Worm (Caenorhabditis elegans) whole organism, mixed stage, embryonic: ENCODE results near the gene ptr-8.

Experiments used
- M03D4.4 ChIP-seq: sonication (generic microtip); optimal IDR thresholded peaks from 2 replicates; lab custom pipeline; 2017; ENCODE audit warnings: mild to moderate bottlenecking, missing genetic modification characterization, missing compliant biosample characterization
- bed-3 ChIP-seq: fragments of 200-800 bp; sonication (Bioruptor generic); optimal IDR thresholded peaks from 3 replicates; lab custom pipeline; 2018; ENCODE audit warnings: mild to moderate bottlenecking, missing genetic modification characterization, moderate library complexity, missing compliant biosample characterization
- blmp-1 ChIP-seq: fragments of 150-350 bp; optimal IDR thresholded peaks from 2 replicates; lab custom pipeline; 2014; ENCODE audit warnings: missing biosample characterization, missing genetic modification characterization
- ceh-39 ChIP-seq: fragments of 150-350 bp; optimal IDR thresholded peaks from 2 replicates; lab custom pipeline; 2014; ENCODE audit warnings: missing biosample characterization, missing genetic modification characterization
- ceh-43 ChIP-seq: fragments of 200-800 bp; sonication (Bioruptor generic); optimal IDR thresholded peaks from 2 replicates; lab custom pipeline; 2018; ENCODE audit warnings: mild to moderate bottlenecking, missing genetic modification characterization, moderate library complexity, missing compliant biosample characterization
- ceh-83 ChIP-seq: fragments of 200-800 bp; sonication (Bioruptor generic); optimal IDR thresholded peaks from 2 replicates; lab custom pipeline; 2018; ENCODE audit warnings: mild to moderate bottlenecking, missing genetic modification characterization, missing compliant biosample characterization
- ces-1 ChIP-seq: fragments of 150-350 bp; optimal IDR thresholded peaks from 2 replicates; lab custom pipeline; 2014; ENCODE audit warnings: missing biosample characterization, missing genetic modification reagents, missing genetic modification characterization
- cnd-1 ChIP-seq: fragments of 200-800 bp; sonication (Bioruptor generic); optimal IDR thresholded peaks from 2 replicates; lab custom pipeline; 2018; ENCODE audit warnings: mild to moderate bottlenecking, missing genetic modification characterization, missing compliant biosample characterization
- drap-1 ChIP-seq: fragments of 200-800 bp; sonication (Bioruptor generic); optimal IDR thresholded peaks from 3 replicates; lab custom pipeline; 2018; ENCODE audit warnings: mild to moderate bottlenecking, missing genetic modification characterization, missing compliant biosample characterization
- elt-1 ChIP-seq: sonication (generic microtip); optimal IDR thresholded peaks from 2 replicates; lab custom pipeline; 2017; ENCODE audit warnings: missing genetic modification characterization, mild to moderate bottlenecking, missing compliant biosample characterization, antibody characterized with exemption, moderate library complexity, borderline replicate concordance; ENCODE audit not compliant: insufficient read depth
- elt-3 ChIP-seq: fragments of 150-350 bp; optimal IDR thresholded peaks from 2 replicates; lab custom pipeline; 2014; ENCODE audit warnings: missing biosample characterization, missing genetic modification characterization
- flh-1 ChIP-seq: fragments of 200-800 bp; sonication (Bioruptor generic); optimal IDR thresholded peaks from 2 replicates; lab custom pipeline; 2018; ENCODE audit warnings: mild to moderate bottlenecking, missing genetic modification characterization, moderate library complexity, missing compliant biosample characterization
- ham-2 ChIP-seq: fragments of 200-800 bp; sonication (Bioruptor generic); optimal IDR thresholded peaks from 2 replicates; lab custom pipeline; 2018; ENCODE audit warnings: mild to moderate bottlenecking, missing genetic modification characterization, missing compliant biosample characterization
- hlh-1 ChIP-seq: fragments of 150-350 bp; optimal IDR thresholded peaks from 2 replicates; lab custom pipeline; 2014; ENCODE audit warnings: missing biosample characterization, missing genetic modification reagents, missing genetic modification characterization
- lin-13 ChIP-seq: fragments of 150-350 bp; optimal IDR thresholded peaks from 2 replicates; lab custom pipeline; 2014; ENCODE audit warnings: missing biosample characterization, missing genetic modification characterization
- lin-32 ChIP-seq: fragments of 200-800 bp; sonication (Bioruptor generic); optimal IDR thresholded peaks from 2 replicates; lab custom pipeline; 2018; ENCODE audit warnings: mild to moderate bottlenecking, missing genetic modification characterization, missing compliant biosample characterization
- lsy-2 ChIP-seq: fragments of 150-350 bp; optimal IDR thresholded peaks from 2 replicates; lab custom pipeline; 2014; ENCODE audit warnings: missing biosample characterization, missing genetic modification characterization
- mab-5 ChIP-seq: fragments of 150-350 bp; optimal IDR thresholded peaks from 2 replicates; lab custom pipeline; 2014; ENCODE audit warnings: missing biosample characterization, missing genetic modification characterization
- mep-1 ChIP-seq: fragments of 150-350 bp; optimal IDR thresholded peaks from 2 replicates; lab custom pipeline; 2017; ENCODE audit warnings: missing biosample characterization, missing genetic modification reagents, missing genetic modification characterization, inconsistent platforms
- mls-2 ChIP-seq: sonication (generic microtip); optimal IDR thresholded peaks from 2 replicates; lab custom pipeline; 2016; ENCODE audit warnings: mild to moderate bottlenecking, missing genetic modification characterization, moderate library complexity, missing compliant biosample characterization
- nhr-12 ChIP-seq: fragments of 150-350 bp; optimal IDR thresholded peaks from 2 replicates; lab custom pipeline; 2014; ENCODE audit warnings: missing biosample characterization, missing genetic modification characterization
- nhr-2 ChIP-seq: fragments of 150-350 bp; optimal IDR thresholded peaks from 2 replicates; lab custom pipeline; 2014; ENCODE audit warnings: missing biosample characterization, missing genetic modification characterization
- nhr-237 ChIP-seq: fragments of 150-350 bp; optimal IDR thresholded peaks from 2 replicates; lab custom pipeline; 2014; ENCODE audit warnings: missing biosample characterization, missing genetic modification characterization
- nhr-28 ChIP-seq: fragments of 150-350 bp; optimal IDR thresholded peaks from 2 replicates; lab custom pipeline; 2014; ENCODE audit warnings: missing biosample characterization, missing genetic modification characterization
- nhr-76 ChIP-seq: sonication (generic microtip); optimal IDR thresholded peaks from 2 replicates; lab custom pipeline; 2017; ENCODE audit warnings: missing biosample characterization, missing genetic modification characterization
- pha-4 ChIP-seq: fragments of 150-350 bp; optimal IDR thresholded peaks from 2 replicates; lab custom pipeline; 2018; ENCODE audit warnings: missing biosample characterization, missing genetic modification reagents, missing genetic modification characterization
- sem-2 ChIP-seq: fragments of 200-800 bp; sonication (Bioruptor generic); optimal IDR thresholded peaks from 2 replicates; lab custom pipeline; 2018; ENCODE audit warnings: mild to moderate bottlenecking, missing genetic modification characterization, missing compliant biosample characterization
- sptf-1 ChIP-seq: sonication (generic microtip); optimal IDR thresholded peaks from 2 replicates; lab custom pipeline; 2017; ENCODE audit warnings: mild to moderate bottlenecking, missing genetic modification characterization, moderate library complexity, missing compliant biosample characterization
- tbx-8 ChIP-seq: fragments of 200-800 bp; sonication (Bioruptor generic); optimal IDR thresholded peaks from 2 replicates; lab custom pipeline; 2018; ENCODE audit warnings: mild to moderate bottlenecking, missing genetic modification characterization, moderate library complexity, missing compliant biosample characterization
- unc-39 ChIP-seq: fragments of 150-350 bp; optimal IDR thresholded peaks from 2 replicates; lab custom pipeline; 2014; ENCODE audit warnings: missing biosample characterization, missing genetic modification characterization
- unc-62 ChIP-seq: fragments of 150-350 bp; optimal IDR thresholded peaks from 2 replicates; lab custom pipeline; 2014; ENCODE audit warnings: missing biosample characterization, missing genetic modification reagents, missing genetic modification characterization
- zip-8 ChIP-seq: fragments of 150-350 bp; optimal IDR thresholded peaks from 2 replicates; lab custom pipeline; 2014; ENCODE audit warnings: missing biosample characterization, missing genetic modification characterization
- ztf-11 ChIP-seq: fragments of 150-350 bp; optimal IDR thresholded peaks from 2 replicates; lab custom pipeline; 2014; ENCODE audit warnings: missing biosample characterization, missing genetic modification characterization

Gene ptr-8

DNA sequence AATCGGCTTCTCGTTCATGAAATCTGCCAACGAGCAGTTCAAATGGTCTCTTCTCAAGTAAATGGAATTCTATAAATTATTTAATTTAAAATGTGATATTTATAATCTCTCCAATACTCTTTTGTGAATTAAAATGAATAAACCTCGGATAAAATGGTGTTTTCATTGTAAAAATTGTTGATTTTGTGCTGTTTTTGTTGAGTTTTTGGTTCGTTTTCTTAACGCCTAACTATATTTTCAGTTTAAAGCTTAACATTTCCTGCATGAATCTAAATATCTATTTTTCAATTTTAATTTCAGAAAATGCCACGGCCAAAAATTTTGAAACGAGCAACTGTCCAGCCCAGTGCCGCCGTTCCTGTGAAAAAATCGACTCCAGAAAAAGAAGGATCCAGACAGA lies 15.4 kb upstream of the ptr-8 start, which contains the start of gene orc-2:
TSS of gene orc-2 (plus strand) at position 301 of the 400 bp plus-strand sequence.
- no peak for TF ChIP-seq ham-2 (GFP tag; lab: Kevin White, UChicago)
- no peak for TF ChIP-seq ceh-83
- TF ChIP-seq lin-32 (GFP tag; lab: Kevin White, UChicago): no peak
- TF ChIP-seq ceh-43 (GFP tag; lab: Kevin White, UChicago): no peak
- no peak for TF ChIP-seq unc-39 (tag; lab: Kevin White, UChicago)
- no peak for TF ChIP-seq flh-1 (GFP tag; lab: Kevin White, UChicago)
- no peak for TF ChIP-seq ztf-11
- TF ChIP-seq zip-8 (tag; lab: Kevin White, UChicago): no peak
- TF ChIP-seq mep-1: no peak
- TF ChIP-seq tbx-8: no peak
- no peak for TF ChIP-seq blmp-1 (tag; lab: Kevin White, UChicago)
- no peak for TF ChIP-seq nhr-12 (tag; lab: Kevin White, UChicago)
- TF ChIP-seq drap-1 (GFP tag; lab: Kevin White, UChicago): no peak
- TF ChIP-seq elt-1 (tag; lab: Kevin White, UChicago): no peak
- TF ChIP-seq unc-62 (GFP tag; lab: Kevin White, UChicago): no peak
- TF ChIP-seq sem-2: no peak
- TF ChIP-seq nhr-237 (tag; lab: Kevin White, UChicago): no peak
- TF ChIP-seq sptf-1: no peak

DNA sequence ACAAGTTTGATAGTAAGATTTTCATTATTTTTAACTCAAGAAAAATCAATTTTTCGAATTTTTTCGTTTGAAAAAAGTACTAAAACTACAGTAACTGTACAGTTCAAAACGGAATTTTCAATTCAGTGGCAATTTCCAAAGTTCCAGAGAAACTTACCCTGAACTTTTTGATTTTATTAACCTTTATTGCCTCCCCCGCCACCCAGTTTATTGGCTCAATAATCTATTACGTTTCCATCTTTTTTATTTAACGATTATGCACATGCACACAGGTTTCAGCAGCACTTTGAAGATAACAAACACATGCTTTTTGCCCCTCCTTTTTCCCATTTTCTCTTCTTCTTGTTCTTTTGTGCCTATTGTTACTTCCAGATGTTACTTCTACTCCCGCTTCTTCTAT lies 8.5 kb upstream of the ptr-8 start, which contains the start of gene lurp-1:
TSS of gene lurp-1 (plus strand) at position 301 of the 400 bp plus-strand sequence.
- TF ChIP-seq elt-1 (tag; lab: Kevin White, UChicago) (no peak), drap-1 (GFP tag; lab: Kevin White, UChicago) (no peak), nhr-28 (tag; lab: Kevin White, UChicago) (no peak), mls-2 (tag; lab: Kevin White, UChicago) (no peak), nhr-237 (tag; lab: Kevin White, UChicago) (no peak), unc-39 (tag; lab: Kevin White, UChicago) (no peak), lin-13 (no peak), mab-5 (tag; lab: Kevin White, UChicago) (no peak), flh-1 (GFP tag; lab: Kevin White, UChicago) (no peak), elt-3 (tag; lab: Kevin White, UChicago) (no peak)
- TF ChIP-seq, all 35 proteins: peak for 0

DNA sequence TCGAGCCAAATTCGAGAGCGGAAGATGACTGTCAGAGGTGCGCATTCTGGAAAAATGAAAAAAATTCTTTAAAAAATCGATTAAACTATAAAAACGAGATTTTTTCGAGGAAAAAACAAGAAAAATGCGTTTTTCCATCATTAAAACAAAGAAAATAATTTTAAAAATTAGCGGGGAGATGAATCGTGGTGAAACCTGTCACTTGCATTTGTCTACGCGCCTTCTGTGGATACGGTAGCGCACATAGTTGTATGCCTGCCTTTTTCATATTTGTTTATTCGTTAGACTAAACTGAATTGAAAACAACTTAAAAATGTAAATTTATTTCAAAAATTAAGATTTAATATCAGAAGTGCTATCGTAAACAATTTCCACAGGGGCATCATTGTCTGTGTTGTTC lies 4.7 kb upstream of the ptr-8 start, which contains the start of gene egg-3:
TSS of gene egg-3 (minus strand) at position 46 of the 400 bp plus-strand sequence.
- no peak for TF ChIP-seq sem-2
- TF ChIP-seq flh-1 (GFP tag; lab: Kevin White, UChicago): no peak
- TF ChIP-seq nhr-76: no peak
- TF ChIP-seq zip-8 (tag; lab: Kevin White, UChicago): no peak
- TF ChIP-seq ham-2 (GFP tag; lab: Kevin White, UChicago): no peak
- no peak for TF ChIP-seq nhr-2 (tag; lab: Kevin White, UChicago)
- TF ChIP-seq unc-62 (GFP tag; lab: Kevin White, UChicago): no peak
- TF ChIP-seq nhr-12 (tag; lab: Kevin White, UChicago): no peak
- TF ChIP-seq lsy-2: no peak
- TF ChIP-seq elt-3 (tag; lab: Kevin White, UChicago): no peak

DNA sequence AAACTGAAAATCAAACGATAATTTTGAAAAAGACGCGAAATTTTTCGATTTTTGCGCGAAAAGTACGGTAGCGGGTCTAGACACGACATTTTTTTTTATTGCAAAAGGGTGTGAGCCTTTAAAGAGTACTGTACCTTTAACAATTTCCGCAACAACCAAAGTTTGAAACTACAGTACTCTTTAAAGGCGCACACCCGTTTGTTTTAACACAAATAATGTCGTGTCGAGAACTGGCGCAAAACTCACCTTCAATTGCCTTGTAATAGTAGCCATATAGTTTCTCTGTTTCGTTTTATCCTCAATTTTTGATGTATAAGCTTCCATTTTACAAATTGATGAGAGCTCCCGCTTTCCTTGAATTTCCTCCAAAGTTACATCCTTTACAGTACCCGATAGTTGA lies 3.8 kb upstream of the ptr-8 start:
- no peak for TF ChIP-seq bed-3 (GFP tag; lab: Kevin White, UChicago)
- TF ChIP-seq unc-39 (tag; lab: Kevin White, UChicago): no peak
- no peak for TF ChIP-seq lin-13
- no peak for TF ChIP-seq ceh-39 (tag; lab: Kevin White, UChicago)
- no peak for TF ChIP-seq cnd-1
- no peak for TF ChIP-seq ceh-43 (GFP tag; lab: Kevin White, UChicago)
- no peak for TF ChIP-seq hlh-1
- no peak for TF ChIP-seq ztf-11
- TF ChIP-seq lin-32 (GFP tag; lab: Kevin White, UChicago): no peak
- TF ChIP-seq elt-3 (tag; lab: Kevin White, UChicago): no peak
- TF ChIP-seq pha-4 (tag; lab: Kevin White, UChicago): no peak

DNA sequence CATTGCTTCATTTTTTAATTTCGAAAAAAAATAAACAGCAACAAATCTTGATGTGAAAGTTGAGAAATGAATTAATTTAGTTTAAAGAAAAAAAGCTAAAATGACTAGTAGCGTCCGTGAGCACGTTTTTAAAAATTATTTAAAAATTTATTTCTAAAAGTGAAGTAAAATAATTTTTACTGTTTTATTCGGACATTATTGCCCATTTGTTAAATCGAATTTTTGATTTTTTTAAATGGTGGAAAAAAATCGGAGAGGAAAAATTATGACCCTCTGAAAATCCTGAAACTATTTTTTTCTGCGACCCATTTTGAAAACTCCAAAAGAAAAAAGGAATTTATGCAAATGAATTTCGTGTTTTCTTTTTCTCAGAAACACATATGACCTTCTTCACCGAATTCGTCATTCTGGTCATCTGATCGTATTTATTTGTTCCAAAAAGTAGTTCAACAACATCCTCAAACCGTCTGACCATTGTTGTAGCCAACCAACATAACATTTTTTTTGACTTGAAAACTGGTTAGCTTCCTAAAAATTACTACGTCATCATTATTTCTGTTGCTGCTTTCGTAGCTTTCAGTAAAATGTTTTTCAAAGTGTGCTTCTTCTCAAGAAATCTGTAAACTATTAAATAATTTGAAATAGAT lies 3.1 kb upstream of the ptr-8 start, which contains the start of gene F44F4.3:
TSS of gene F44F4.3 (minus strand) at position 51 of the 647 bp plus-strand sequence.
- TF ChIP-seq M03D4.4 (tag; lab: Kevin White, UChicago) (no peak), elt-3 (tag; lab: Kevin White, UChicago) (no peak), ham-2 (GFP tag; lab: Kevin White, UChicago) (no peak), drap-1 (GFP tag; lab: Kevin White, UChicago) (no peak), bed-3 (GFP tag; lab: Kevin White, UChicago) (no peak), elt-1 (tag; lab: Kevin White, UChicago) (no peak), mab-5 (tag; lab: Kevin White, UChicago) (no peak), hlh-1 (no peak), mls-2 (tag; lab: Kevin White, UChicago) (no peak), nhr-12 (tag; lab: Kevin White, UChicago) (no peak), zip-8 (tag; lab: Kevin White, UChicago) (no peak), lsy-2 (no peak), ztf-11 (no peak), unc-39 (tag; lab: Kevin White, UChicago) (no peak), ces-1 (no peak)
